Worm (Caenorhabditis elegans): Measurements from ENCODE around the gene C14C6.6.

- TF ChIP-seq nhr-12 (tag; optimal IDR thresholded peaks at IDR 0.05) (no peak), unc-55 (GFP tag; optimal IDR thresholded peaks at IDR 0.05) (no peak), R02D3.7 (tag; optimal IDR thresholded peaks at IDR 0.05) (no peak), mdl-1 (tag; optimal IDR thresholded peaks at IDR 0.05) (no peak), blmp-1 (tag; optimal IDR thresholded peaks at IDR 0.05; ENCODE audit: insufficient read depth) (no peak), alr-1 (tag; optimal IDR thresholded peaks at IDR 0.05) (no peak), gmeb-1 (tag; optimal IDR thresholded peaks at IDR 0.05) (no peak), nhr-25 (tag; optimal IDR thresholded peaks at IDR 0.05) (no peak), sem-4 (tag; optimal IDR thresholded peaks at IDR 0.05) (no peak), nhr-237 (tag; optimal IDR thresholded peaks at IDR 0.05) (no peak), ceh-16 (tag; optimal IDR thresholded peaks at IDR 0.05) (no peak)
Observed at ce11 chrV:576918-577317, 29.0 kb upstream of the C14C6.6 start.
